Fruit fly (Drosophila melanogaster) whole organism, prepupa: ENCODE results near the gene CG14327.
A peak's percentile ranks its signal among the peaks of the same experiment; 100 is the strongest.

Experiments
- CG10631 ChIP-seq: fragments of 200-800 bp; sonication (Bioruptor generic); optimal IDR thresholded peaks from 2 replicates; lab custom pipeline; 2016; ENCODE audit warnings: missing biosample characterization, missing genetic modification characterization
- CG10669 ChIP-seq: fragments of 200-800 bp; sonication (Bioruptor generic); optimal IDR thresholded peaks from 3 replicates; lab custom pipeline; 2018; ENCODE audit warnings: missing biosample characterization, mild to moderate bottlenecking, missing genetic modification characterization, moderate library complexity
- CG11294 ChIP-seq: fragments of 200-800 bp; sonication (Bioruptor generic); IDR thresholded peaks from 2 replicates; pipeline ENCODE4 v1.3.6; 2022; ENCODE audit warnings: missing biosample characterization, missing genetic modification characterization
- CG1621 ChIP-seq: fragments of 200-800 bp; sonication (Bioruptor generic); optimal IDR thresholded peaks from 3 replicates; lab custom pipeline; 2018; ENCODE audit warnings: missing biosample characterization, mild to moderate bottlenecking, missing genetic modification characterization
- CG16779 ChIP-seq: fragments of 200-800 bp; sonication (Bioruptor generic); optimal IDR thresholded peaks from 3 replicates; lab custom pipeline; 2017; ENCODE audit warnings: missing biosample characterization, mild to moderate bottlenecking, missing genetic modification characterization
- CG31627 ChIP-seq: fragments of 200-800 bp; sonication (Bioruptor generic); optimal IDR thresholded peaks from 3 replicates; lab custom pipeline; 2016; ENCODE audit warnings: missing biosample characterization, missing genetic modification characterization
- CG32006 ChIP-seq: fragments of 200-800 bp; sonication (Bioruptor generic); optimal IDR thresholded peaks from 3 replicates; lab custom pipeline; 2017; ENCODE audit warnings: missing biosample characterization, mild to moderate bottlenecking, missing genetic modification characterization
- CG3919 ChIP-seq: fragments of 200-800 bp; sonication (Bioruptor generic); optimal IDR thresholded peaks from 3 replicates; lab custom pipeline; 2016; ENCODE audit warnings: missing biosample characterization, missing genetic modification characterization
- CG4318 ChIP-seq: fragments of 200-800 bp; sonication (Bioruptor generic); optimal IDR thresholded peaks from 3 replicates; lab custom pipeline; 2017; ENCODE audit warnings: missing biosample characterization, mild to moderate bottlenecking, missing genetic modification characterization
- CG6163 ChIP-seq: fragments of 200-800 bp; sonication (Bioruptor generic); IDR thresholded peaks from 3 replicates; pipeline ENCODE4 v1.3.6; 2022; ENCODE audit warnings: missing biosample characterization, missing genetic modification characterization
- CG6808 ChIP-seq: fragments of 200-800 bp; sonication (Bioruptor generic); optimal IDR thresholded peaks from 3 replicates; lab custom pipeline; 2017; ENCODE audit warnings: missing biosample characterization, missing genetic modification characterization, mild to moderate bottlenecking, moderate library complexity, missing genetic modification reagents
- CG6854 ChIP-seq: fragments of 200-800 bp; sonication (Bioruptor generic); optimal IDR thresholded peaks from 2 replicates; lab custom pipeline; 2017; ENCODE audit warnings: missing biosample characterization, mild to moderate bottlenecking, missing genetic modification characterization
- CG8119 ChIP-seq: fragments of 200-800 bp; sonication (Bioruptor generic); IDR thresholded peaks from 3 replicates; pipeline ENCODE4 v1.3.6; 2022; ENCODE audit warnings: missing biosample characterization, missing genetic modification characterization
- CG8319 ChIP-seq: fragments of 200-800 bp; sonication (Bioruptor generic); optimal IDR thresholded peaks from 3 replicates; lab custom pipeline; 2016; ENCODE audit warnings: missing biosample characterization, missing genetic modification characterization
- CG8632 ChIP-seq: fragments of 200-800 bp; sonication (Bioruptor generic); optimal IDR thresholded peaks from 3 replicates; lab custom pipeline; 2016; ENCODE audit warnings: missing biosample characterization, missing genetic modification characterization
- CG9139 ChIP-seq: fragments of 200-800 bp; sonication (Bioruptor generic); optimal IDR thresholded peaks from 3 replicates; lab custom pipeline; 2017; ENCODE audit warnings: missing biosample characterization, mild to moderate bottlenecking, missing genetic modification characterization
- Eip78C ChIP-seq: fragments of 200-800 bp; sonication (Bioruptor generic); peaks from one replicate; lab custom pipeline; 2016; ENCODE audit warnings: missing biosample characterization, missing genetic modification characterization
- Eip93F ChIP-seq: fragments of 200-800 bp; sonication (Bioruptor generic); optimal IDR thresholded peaks from 2 replicates; lab custom pipeline; 2016; ENCODE audit warnings: missing biosample characterization, mild to moderate bottlenecking, missing genetic modification characterization
- Ets21C ChIP-seq: fragments of 200-800 bp; sonication (Bioruptor generic); optimal IDR thresholded peaks from 3 replicates; lab custom pipeline; 2016; ENCODE audit warnings: missing biosample characterization, missing genetic modification characterization
- Ets96B ChIP-seq: fragments of 200-800 bp; optimal IDR thresholded peaks from 2 replicates; lab custom pipeline; 2019; ENCODE audit warnings: missing biosample characterization, mild to moderate bottlenecking, missing genetic modification characterization, moderate library complexity
- Hr39 ChIP-seq: fragments of 200-800 bp; sonication (Bioruptor generic); optimal IDR thresholded peaks from 2 replicates; lab custom pipeline; 2016; ENCODE audit warnings: missing biosample characterization, missing genetic modification characterization
- Hr4 ChIP-seq: fragments of 200-800 bp; sonication (Bioruptor generic); optimal IDR thresholded peaks from 3 replicates; lab custom pipeline; 2016; ENCODE audit warnings: missing biosample characterization, missing genetic modification characterization
- Lpt ChIP-seq: fragments of 200-800 bp; sonication (Bioruptor generic); optimal IDR thresholded peaks from 3 replicates; lab custom pipeline; 2016; ENCODE audit warnings: missing biosample characterization, missing genetic modification characterization
- Met ChIP-seq: fragments of 200-800 bp; sonication (Bioruptor generic); optimal IDR thresholded peaks from 3 replicates; lab custom pipeline; 2016; ENCODE audit warnings: missing biosample characterization, missing genetic modification characterization
- OdsH ChIP-seq: fragments of 200-800 bp; sonication (Bioruptor generic); optimal IDR thresholded peaks from 3 replicates; lab custom pipeline; 2016; ENCODE audit warnings: missing biosample characterization, missing genetic modification characterization
- Sox102F ChIP-seq: fragments of 200-800 bp; sonication (Bioruptor generic); optimal IDR thresholded peaks from 2 replicates; lab custom pipeline; 2016; ENCODE audit warnings: missing biosample characterization, mild to moderate bottlenecking, missing genetic modification characterization
- cyc ChIP-seq: fragments of 200-800 bp; sonication (Bioruptor generic); optimal IDR thresholded peaks from 3 replicates; lab custom pipeline; 2016; ENCODE audit warnings: missing biosample characterization, missing genetic modification characterization
- esn ChIP-seq: fragments of 200-800 bp; sonication (Bioruptor generic); optimal IDR thresholded peaks from 2 replicates; lab custom pipeline; 2016; ENCODE audit warnings: missing biosample characterization, mild to moderate bottlenecking, missing genetic modification characterization, moderate library complexity
- fd59A ChIP-seq: fragments of 200-800 bp; sonication (Bioruptor generic); optimal IDR thresholded peaks from 2 replicates; lab custom pipeline; 2017; ENCODE audit warnings: missing biosample characterization, mild to moderate bottlenecking, missing genetic modification characterization, missing genetic modification reagents
- fd85E ChIP-seq: fragments of 200-800 bp; sonication (Bioruptor generic); optimal IDR thresholded peaks from 3 replicates; lab custom pipeline; 2016; ENCODE audit warnings: missing biosample characterization, missing genetic modification characterization
- salr ChIP-seq, 2 experiments: fragments of 200-800 bp; sonication (Bioruptor generic); optimal IDR thresholded peaks; 3 replicates each; lab custom pipeline; 2016 to 2018; ENCODE audit warnings: missing biosample characterization in 2 of 2, missing genetic modification characterization in 2 of 2, mild to moderate bottlenecking in 1 of 2
- svp ChIP-seq: fragments of 200-800 bp; sonication (Bioruptor generic); peaks from one replicate; lab custom pipeline; 2016; ENCODE audit warnings: missing biosample characterization, missing genetic modification characterization
- topi ChIP-seq: fragments of 200-800 bp; sonication (Bioruptor generic); optimal IDR thresholded peaks from 3 replicates; lab custom pipeline; 2016; ENCODE audit warnings: missing biosample characterization, missing genetic modification characterization

The CG14327 gene

dm6 chr3R:17619726-17620282, 6.3 kb downstream of the CG14327 start (continued):
- TF ChIP-seq CG6808 (GFP tag; lab: Kevin White, UChicago) (peak; percentile 77), Hr4 (GFP tag; lab: Kevin White, UChicago) (no peak), CG10669 (GFP tag; lab: Kevin White, UChicago) (peak; percentile 48), CG11294 (GFP tag; lab: Robert Waterston, UW) (no peak), Ets96B (tag; lab: Kevin White, UChicago) (peak; percentile 50), Lpt (GFP tag; lab: Kevin White, UChicago) (peak; percentile 16), Eip93F (GFP tag; lab: Kevin White, UChicago) (no peak), svp (GFP tag; lab: Kevin White, UChicago) (peak; percentile 88), CG3919 (GFP tag; lab: Kevin White, UChicago) (peak; percentile 38), cyc (GFP tag; lab: Kevin White, UChicago) (no peak), Hr39 (no peak), CG6854 (GFP tag; lab: Kevin White, UChicago) (peak; percentile 73), CG10631 (GFP tag; lab: Kevin White, UChicago) (no peak), CG8119 (GFP tag; lab: Robert Waterston, UW) (peak; percentile 82), topi (GFP tag; lab: Kevin White, UChicago) (peak; percentile 0), CG32006 (GFP tag; lab: Kevin White, UChicago) (peak; percentile 33), salr (GFP tag; optimal IDR thresholded peaks at IDR 0.05; lab: Kevin White, UChicago) (no peak), CG1621 (tag; lab: Kevin White, UChicago) (peak; percentile 53), CG9139 (peak; percentile 88), CG8632 (GFP tag; lab: Kevin White, UChicago) (no peak), CG31627 (GFP tag; lab: Kevin White, UChicago) (no peak), esn (peak; percentile 6), CG8319 (no peak), Ets21C (no peak), Sox102F (GFP tag; lab: Kevin White, UChicago) (no peak), CG6163 (GFP tag; lab: Robert Waterston, UW) (peak; percentile 76), CG16779 (peak; percentile 80), CG4318 (GFP tag; lab: Kevin White, UChicago) (no peak)

- peak; percentile 46 for TF ChIP-seq Eip78C (GFP tag; lab: Kevin White, UChicago)
- TF ChIP-seq fd59A (GFP tag; lab: Kevin White, UChicago), result no peak
These were observed 8.7 kb downstream of the CG14327 start, which contains the start of gene CG14323 for dm6 chr3R:17622062-17622766. CG14323 (minus strand) TSS chr3R:17622112.

dm6 chr3R:17624549-17624948, 11.0 kb downstream of the CG14327 start:
- no peak for TF ChIP-seq fd85E (GFP tag; lab: Kevin White, UChicago)
- no peak for TF ChIP-seq CG8632 (GFP tag; lab: Kevin White, UChicago)
- no peak for TF ChIP-seq Hr39
- TF ChIP-seq Met (GFP tag; lab: Kevin White, UChicago), result no peak
- no peak for TF ChIP-seq OdsH (GFP tag; lab: Kevin White, UChicago)
- no peak for TF ChIP-seq CG16779
- TF ChIP-seq Eip78C (GFP tag; lab: Kevin White, UChicago), result peak; percentile 48
- TF ChIP-seq svp (GFP tag; lab: Kevin White, UChicago), result peak; percentile 53

dm6 chr3R:17624968-17625367, 11.5 kb downstream of the CG14327 start, which contains the start of gene AttD:
AttD (plus strand) TSS chr3R:17625268.
- TF ChIP-seq Eip78C (GFP tag; lab: Kevin White, UChicago) (peak; percentile 25), svp (GFP tag; lab: Kevin White, UChicago) (no peak), CG32006 (GFP tag; lab: Kevin White, UChicago) (no peak)
- TF ChIP-seq, all 60 proteins: peak for 1
